Worm (Caenorhabditis elegans): ENCODE measurements around the gene dhc-3.

- TF ChIP-seq nhr-28 (tag; optimal IDR thresholded peaks at IDR 0.05): no peak
- TF ChIP-seq nhr-77 (tag; optimal IDR thresholded peaks at IDR 0.05): no peak
- no peak for TF ChIP-seq nhr-11 (tag; optimal IDR thresholded peaks at IDR 0.05)
- TF ChIP-seq dsc-1 (tag; optimal IDR thresholded peaks at IDR 0.05): no peak
- no peak for TF ChIP-seq sup-37 (GFP tag; optimal IDR thresholded peaks at IDR 0.05)
- no peak for TF ChIP-seq nhr-84 (tag; optimal IDR thresholded peaks at IDR 0.05)
- TF ChIP-seq nhr-237 (tag; optimal IDR thresholded peaks at IDR 0.05): no peak
- TF ChIP-seq aha-1 (tag; optimal IDR thresholded peaks at IDR 0.05): no peak
- TF ChIP-seq elt-3 (tag; optimal IDR thresholded peaks at IDR 0.05): no peak
- no peak for TF ChIP-seq lir-3 (tag; optimal IDR thresholded peaks at IDR 0.05; ENCODE audit: poor library complexity)
- no peak for TF ChIP-seq elt-2 (tag; optimal IDR thresholded peaks at IDR 0.05)
- no peak for TF ChIP-seq dpl-1 (GFP tag; optimal IDR thresholded peaks at IDR 0.05)
- no peak for TF ChIP-seq snpc-4 (tag; optimal IDR thresholded peaks at IDR 0.05)
- no peak for TF ChIP-seq skn-1 (tag; optimal IDR thresholded peaks at IDR 0.05)
Observed at ce11 chrV:13154225-13154624, 15.4 kb downstream of the dhc-3 start.

Data from whole organism, L1 larva.